Fruit fly (Drosophila melanogaster) Kc167 (cell line): ENCODE measurements around the gene Lrp4.

Source experiments
- Myc ChIP-seq: fragments of >200 bp; optimal IDR thresholded peaks from 2 replicates; lab custom pipeline; 2017; ENCODE audit warnings: missing external identifiers
- Sin3A ChIP-seq: fragments of >200 bp; optimal IDR thresholded peaks from 2 replicates; lab custom pipeline; 2018; ENCODE audit warnings: missing external identifiers
- h ChIP-seq: fragments of >200 bp; optimal IDR thresholded peaks from 3 replicates; lab custom pipeline; 2018; ENCODE audit warnings: missing external identifiers
- insv ChIP-seq: fragments of >200 bp; optimal IDR thresholded peaks from 3 replicates; lab custom pipeline; 2018; ENCODE audit warnings: missing external identifiers
- psq ChIP-seq: fragments of >200 bp; optimal IDR thresholded peaks from 2 replicates; lab custom pipeline; 2017; ENCODE audit warnings: missing external identifiers
- ttk ChIP-seq: sonication (Bioruptor generic); optimal IDR thresholded peaks from 2 replicates; lab custom pipeline; 2017; ENCODE audit warnings: missing external identifiers

DNA sequence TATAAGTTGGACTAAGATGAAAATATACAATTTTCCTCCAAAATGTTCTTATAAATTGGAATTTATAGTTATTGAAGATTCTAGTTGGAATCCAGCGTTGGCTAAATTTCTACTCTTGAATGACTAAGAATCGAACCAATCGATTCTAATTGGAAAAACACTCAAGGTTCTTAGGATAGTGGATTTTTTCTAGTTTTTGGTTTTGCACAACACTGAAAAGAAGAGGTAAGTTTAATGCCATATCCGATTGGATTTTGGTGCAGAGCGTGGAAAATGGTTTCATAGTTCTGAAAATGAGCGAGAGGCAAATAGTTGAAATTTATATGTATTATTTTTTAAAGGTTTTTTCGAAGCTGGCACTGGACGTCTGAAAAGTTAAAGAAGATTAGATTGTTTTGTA is 35.1 kb upstream of the Lrp4 start:
- TF ChIP-seq Sin3A (no peak), psq (lab: Kevin White, UChicago) (no peak), h (no peak), Myc (lab: Kevin White, UChicago) (no peak), ttk (lab: Kevin White, UChicago) (no peak), insv (lab: Kevin White, UChicago) (no peak)
